Worm (Caenorhabditis elegans): ENCODE results near the gene T02E9.5.

DNA sequence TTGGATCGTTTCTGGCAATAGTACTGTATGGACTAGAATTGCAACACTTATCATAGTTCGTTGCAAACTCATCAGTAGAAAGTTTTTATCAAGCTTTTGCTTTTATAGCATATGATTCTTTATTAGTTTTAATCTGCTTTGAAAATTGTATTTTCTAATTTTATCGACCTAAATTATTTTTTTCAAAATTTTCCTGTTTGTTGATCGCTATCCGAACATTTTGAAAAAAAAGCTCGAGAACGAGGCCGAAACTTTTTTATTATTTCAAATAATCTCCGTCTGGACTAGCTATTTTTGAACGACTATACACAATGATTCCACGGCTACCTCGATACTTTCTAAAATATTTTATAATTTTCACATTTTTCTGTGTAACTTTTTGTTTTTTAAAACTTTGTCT, 44.4 kb downstream of the T02E9.5 start, which contains the start of gene F55C10.4:
- no peak for TF ChIP-seq him-1 (tag; optimal IDR thresholded peaks at IDR 0.05)
- no peak for TF ChIP-seq W03F9.2 (tag; optimal IDR thresholded peaks at IDR 0.05)
- no peak for TF ChIP-seq dao-5 (tag; optimal IDR thresholded peaks at IDR 0.05)

Measured in whole organism, L4/young adult.